Worm (Caenorhabditis elegans) whole organism, L2 larva: Measurements from ENCODE around the gene cal-3.

ENCODE experiments used
- C34F6.9 ChIP-seq: fragments of 150-350 bp; optimal IDR thresholded peaks from 2 replicates; lab custom pipeline; 2014; ENCODE audit warnings: missing biosample characterization, missing genetic modification characterization
- R02D3.7 ChIP-seq: fragments of 150-350 bp; optimal IDR thresholded peaks from 2 replicates; lab custom pipeline; 2014; ENCODE audit warnings: missing biosample characterization, missing genetic modification characterization
- Y55F3AM.14 ChIP-seq: fragments of 200-800 bp; sonication (Bioruptor generic); optimal IDR thresholded peaks from 2 replicates; lab custom pipeline; 2018; ENCODE audit warnings: mild to moderate bottlenecking, missing genetic modification characterization, missing compliant biosample characterization
- alr-1 ChIP-seq: fragments of 150-350 bp; optimal IDR thresholded peaks from 2 replicates; lab custom pipeline; 2014; ENCODE audit warnings: missing biosample characterization, missing genetic modification characterization
- ama-1 ChIP-seq: fragments of 150-350 bp; optimal IDR thresholded peaks from 2 replicates; lab custom pipeline; 2018; ENCODE audit warnings: inconsistent platforms
- blmp-1 ChIP-seq: sonication (generic microtip); optimal IDR thresholded peaks from 2 replicates; lab custom pipeline; 2017; ENCODE audit warnings: missing genetic modification characterization, mild to moderate bottlenecking, missing compliant biosample characterization, antibody characterized with exemption, moderate library complexity; ENCODE audit not compliant: insufficient read depth
- ceh-16 ChIP-seq: fragments of 150-350 bp; optimal IDR thresholded peaks from 2 replicates; lab custom pipeline; 2014; ENCODE audit warnings: missing biosample characterization, missing genetic modification characterization
- ceh-82 ChIP-seq: fragments of 150-350 bp; optimal IDR thresholded peaks from 2 replicates; lab custom pipeline; 2014; ENCODE audit warnings: missing biosample characterization, missing genetic modification characterization
- egl-27 ChIP-seq: sonication (generic microtip); optimal IDR thresholded peaks from 3 replicates; lab custom pipeline; 2017; ENCODE audit warnings: missing biosample characterization, missing genetic modification reagents, missing genetic modification characterization
- elt-1 ChIP-seq: fragments of 150-350 bp; optimal IDR thresholded peaks from 2 replicates; lab custom pipeline; 2014; ENCODE audit warnings: missing biosample characterization, missing genetic modification characterization
- elt-3 ChIP-seq: sonication (generic microtip); optimal IDR thresholded peaks from 2 replicates; lab custom pipeline; 2017; ENCODE audit warnings: missing biosample characterization, missing genetic modification characterization
- fos-1 ChIP-seq: fragments of 150-350 bp; optimal IDR thresholded peaks from 2 replicates; lab custom pipeline; 2014; ENCODE audit warnings: missing biosample characterization, missing genetic modification characterization
- lin-11 ChIP-seq: fragments of 150-350 bp; sonication (generic microtip); optimal IDR thresholded peaks from 2 replicates; lab custom pipeline; 2014; ENCODE audit warnings: missing biosample characterization, missing genetic modification characterization, inconsistent platforms, mixed read lengths
- lin-39 ChIP-seq: fragments of 150-350 bp; optimal IDR thresholded peaks from 2 replicates; lab custom pipeline; 2014; ENCODE audit warnings: missing biosample characterization, missing genetic modification reagents, missing genetic modification characterization
- lsy-2 ChIP-seq, 2 experiments: fragments of 150-350 bp in 1 of 2; sonication (generic microtip) in 1 of 2; optimal IDR thresholded peaks; 2 replicates each; lab custom pipeline; 2014 to 2017; ENCODE audit warnings: missing biosample characterization in 2 of 2, missing genetic modification characterization in 2 of 2
- mbf-1 ChIP-seq: sonication (generic microtip); optimal IDR thresholded peaks from 2 replicates; lab custom pipeline; 2017; ENCODE audit warnings: missing biosample characterization, missing genetic modification characterization
- nhr-11 ChIP-seq: fragments of 150-350 bp; optimal IDR thresholded peaks from 2 replicates; lab custom pipeline; 2014; ENCODE audit warnings: missing biosample characterization, missing genetic modification characterization
- nhr-23 ChIP-seq: fragments of 150-350 bp; optimal IDR thresholded peaks from 2 replicates; lab custom pipeline; 2014; ENCODE audit warnings: missing biosample characterization, missing genetic modification reagents, missing genetic modification characterization
- nhr-237 ChIP-seq: fragments of 150-350 bp; optimal IDR thresholded peaks from 2 replicates; lab custom pipeline; 2014; ENCODE audit warnings: missing biosample characterization, missing genetic modification characterization
- nhr-25 ChIP-seq: fragments of 150-350 bp; sonication (generic microtip); optimal IDR thresholded peaks from 3 replicates; lab custom pipeline; 2014; ENCODE audit warnings: missing biosample characterization, missing genetic modification characterization
- nhr-6 ChIP-seq: fragments of 150-350 bp; optimal IDR thresholded peaks from 2 replicates; lab custom pipeline; 2014; ENCODE audit warnings: missing biosample characterization, missing genetic modification characterization
- nhr-77 ChIP-seq: fragments of 150-350 bp; optimal IDR thresholded peaks from 2 replicates; lab custom pipeline; 2014; ENCODE audit warnings: missing biosample characterization, missing genetic modification characterization
- peb-1 ChIP-seq: fragments of 150-350 bp; optimal IDR thresholded peaks from 2 replicates; lab custom pipeline; 2014; ENCODE audit warnings: missing biosample characterization, missing genetic modification characterization
- sem-4 ChIP-seq: fragments of 150-350 bp; optimal IDR thresholded peaks from 2 replicates; lab custom pipeline; 2014; ENCODE audit warnings: missing biosample characterization, missing genetic modification reagents, missing genetic modification characterization
- skn-1 ChIP-seq: sonication (generic microtip); optimal IDR thresholded peaks from 2 replicates; lab custom pipeline; 2017; ENCODE audit warnings: missing biosample characterization, missing genetic modification characterization
- sma-3 ChIP-seq: sonication (generic microtip); optimal IDR thresholded peaks from 2 replicates; lab custom pipeline; 2016; ENCODE audit warnings: missing genetic modification reagents, missing genetic modification characterization, missing compliant biosample characterization
- sma-9 ChIP-seq, 2 experiments: fragments of 150-350 bp in 1 of 2; sonication (generic microtip) in 1 of 2; optimal IDR thresholded peaks; 2 replicates each; lab custom pipeline; 2014 to 2016; ENCODE audit warnings: missing genetic modification characterization in 2 of 2, mild to moderate bottlenecking in 1 of 2, missing biosample characterization in 1 of 2, missing compliant biosample characterization in 1 of 2, missing genetic modification reagents in 1 of 2, moderate library complexity in 1 of 2
- snpc-4 ChIP-seq: fragments of 150-350 bp; optimal IDR thresholded peaks from 2 replicates; lab custom pipeline; 2014; ENCODE audit warnings: missing biosample characterization, missing genetic modification characterization
- unc-39 ChIP-seq: fragments of 150-350 bp; optimal IDR thresholded peaks from 2 replicates; lab custom pipeline; 2014; ENCODE audit warnings: missing biosample characterization, missing genetic modification characterization
- unc-55 ChIP-seq: fragments of 150-350 bp; sonication (generic microtip); optimal IDR thresholded peaks from 3 replicates; lab custom pipeline; 2014; ENCODE audit warnings: missing biosample characterization, missing genetic modification reagents, missing genetic modification characterization
- unc-62 ChIP-seq: fragments of 150-350 bp; optimal IDR thresholded peaks from 2 replicates; lab custom pipeline; 2014; ENCODE audit warnings: missing biosample characterization, missing genetic modification reagents, missing genetic modification characterization
- ztf-1 ChIP-seq: fragments of 200-800 bp; sonication (Bioruptor generic); conservative IDR thresholded peaks from 2 replicates; pipeline ENCODE4 v1.3.6; 2022; ENCODE audit warnings: missing genetic modification characterization, missing compliant biosample characterization
- ztf-11 ChIP-seq: sonication (generic microtip); optimal IDR thresholded peaks from 2 replicates; lab custom pipeline; 2017; ENCODE audit warnings: missing biosample characterization, missing genetic modification characterization
- ztf-4 ChIP-seq: fragments of 150-350 bp; optimal IDR thresholded peaks from 2 replicates; lab custom pipeline; 2014; ENCODE audit warnings: missing biosample characterization, missing genetic modification characterization

The cal-3 gene

ce11 chrIV:3839420-3839819 lies 4.5 kb upstream of the cal-3 start, which contains the start of gene F28F9.2:
Gene F28F9.2 (plus strand): TSS chrIV:3839720.
- no peak for TF ChIP-seq ztf-4 (tag; lab: Kevin White, UChicago)
- no peak for TF ChIP-seq nhr-77 (tag; lab: Kevin White, UChicago)
- no peak for TF ChIP-seq unc-39 (tag; lab: Kevin White, UChicago)
- TF ChIP-seq elt-3 (tag; lab: Kevin White, UChicago): no peak
- no peak for TF ChIP-seq nhr-11

ce11 chrIV:3838687-3839086 lies 3.7 kb upstream of the cal-3 start:
- TF ChIP-seq ceh-82 (tag; lab: Kevin White, UChicago) (no peak), unc-62 (GFP tag; lab: Kevin White, UChicago) (no peak), nhr-25 (tag; lab: Kevin White, UChicago) (no peak), snpc-4 (tag; lab: Kevin White, UChicago) (no peak), blmp-1 (tag; lab: Kevin White, UChicago) (no peak), egl-27 (no peak), nhr-6 (tag; lab: Kevin White, UChicago) (no peak), nhr-77 (tag; lab: Kevin White, UChicago) (no peak), elt-3 (tag; lab: Kevin White, UChicago) (no peak), ceh-16 (no peak), alr-1 (no peak), sma-3 (GFP tag; lab: Kevin White, UChicago) (no peak), Y55F3AM.14 (GFP tag; lab: Kevin White, UChicago) (no peak), C34F6.9 (tag; lab: Kevin White, UChicago) (no peak), peb-1 (tag; lab: Kevin White, UChicago) (no peak), R02D3.7 (tag; lab: Kevin White, UChicago) (no peak), lin-39 (tag; lab: Kevin White, UChicago) (no peak), ztf-11 (tag; lab: Kevin White, UChicago) (no peak), skn-1 (tag; lab: Kevin White, UChicago) (no peak), sma-9 (GFP tag; optimal IDR thresholded peaks at IDR 0.05; lab: Kevin White, UChicago) (no peak), sma-9 (tag; optimal IDR thresholded peaks at IDR 0.05; lab: Kevin White, UChicago) (no peak)

ce11 chrIV:3833778-3834177 lies 1.2 kb downstream of the cal-3 start:
- TF ChIP-seq unc-39 (tag; lab: Kevin White, UChicago) (no peak), R02D3.7 (tag; lab: Kevin White, UChicago) (no peak), skn-1 (tag; lab: Kevin White, UChicago) (no peak), nhr-77 (tag; lab: Kevin White, UChicago) (no peak), lsy-2 (tag; optimal IDR thresholded peaks at IDR 0.05; lab: Kevin White, UChicago) (no peak), C34F6.9 (tag; lab: Kevin White, UChicago) (no peak), mbf-1 (tag; lab: Kevin White, UChicago) (no peak), nhr-6 (tag; lab: Kevin White, UChicago) (no peak), ztf-1 (GFP tag; lab: Robert Waterston, UW) (no peak), lin-11 (no peak), nhr-23 (tag; lab: Kevin White, UChicago) (no peak), elt-3 (tag; lab: Kevin White, UChicago) (no peak), nhr-237 (no peak), elt-1 (tag; lab: Kevin White, UChicago) (no peak)

- no peak for TF ChIP-seq sem-4 (tag; lab: Kevin White, UChicago)
- no peak for TF ChIP-seq skn-1 (tag; lab: Kevin White, UChicago)
- TF ChIP-seq ztf-11 (tag; lab: Kevin White, UChicago): no peak
- no peak for TF ChIP-seq egl-27
- no peak for TF ChIP-seq elt-3 (tag; lab: Kevin White, UChicago)
- TF ChIP-seq sma-9 (GFP tag; optimal IDR thresholded peaks at IDR 0.05; lab: Kevin White, UChicago): no peak
- no peak for TF ChIP-seq sma-9 (tag; optimal IDR thresholded peaks at IDR 0.05; lab: Kevin White, UChicago)
- no peak for TF ChIP-seq alr-1
- no peak for TF ChIP-seq ztf-4 (tag; lab: Kevin White, UChicago)
- TF ChIP-seq unc-55 (GFP tag; lab: Kevin White, UChicago): no peak
- TF ChIP-seq unc-62 (GFP tag; lab: Kevin White, UChicago): no peak
- TF ChIP-seq lin-39 (tag; lab: Kevin White, UChicago): no peak
- no peak for TF ChIP-seq sma-3 (GFP tag; lab: Kevin White, UChicago)
- no peak for TF ChIP-seq peb-1 (tag; lab: Kevin White, UChicago)
- TF ChIP-seq nhr-25 (tag; lab: Kevin White, UChicago): no peak
- TF ChIP-seq fos-1: no peak
- no peak for TF ChIP-seq elt-1 (tag; lab: Kevin White, UChicago)
- TF ChIP-seq ceh-16: no peak
- no peak for TF ChIP-seq ama-1
- no peak for TF ChIP-seq nhr-6 (tag; lab: Kevin White, UChicago)
These were observed 2.9 kb downstream of the cal-3 start for ce11 chrIV:3832040-3832439.
